Worm (Caenorhabditis elegans): ENCODE data around the gene R74.7.
A peak's percentile ranks its signal among the peaks of the same experiment; 100 is the strongest.

R74.7 gene

DNA sequence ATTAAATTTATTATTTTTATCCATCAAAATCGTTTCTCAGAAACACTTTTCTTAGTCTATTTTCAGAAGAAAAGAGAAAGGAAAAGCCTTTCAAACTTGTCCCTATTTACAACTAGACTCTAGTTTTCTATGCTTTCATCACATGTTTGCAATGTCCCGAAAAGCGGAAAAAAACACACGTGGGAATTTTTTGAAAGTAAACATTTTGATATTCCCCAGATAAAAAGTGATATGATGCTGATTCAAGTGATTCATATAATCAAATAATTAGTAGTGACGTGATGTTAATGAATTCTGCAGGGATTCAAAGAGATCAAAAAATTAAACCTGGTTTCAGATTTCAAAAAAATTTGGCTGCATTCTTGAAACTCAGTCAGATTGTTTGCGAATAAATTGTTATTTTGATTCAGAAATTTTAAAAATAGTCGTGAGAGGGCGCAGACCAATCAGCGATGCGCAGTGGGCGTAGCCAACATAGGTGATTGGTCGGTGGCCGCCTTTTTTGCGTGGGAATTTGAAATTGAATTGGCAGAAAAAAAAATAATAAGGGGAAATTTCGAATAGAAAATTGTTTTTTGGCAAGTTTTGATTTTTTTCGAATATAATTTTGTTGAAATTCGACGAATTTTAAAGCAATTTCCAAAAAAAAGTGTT, 30.5 kb downstream of the R74.7 start:
- 0 out of 2 replicates have a peak, but pooled peaks have one; percentile 39 for TF ChIP-seq nfyb-1 (GFP tag; IDR thresholded peaks at IDR 0.05)
- no peak for TF ChIP-seq lsl-1 (GFP tag; optimal IDR thresholded peaks at IDR 0.05)

DNA sequence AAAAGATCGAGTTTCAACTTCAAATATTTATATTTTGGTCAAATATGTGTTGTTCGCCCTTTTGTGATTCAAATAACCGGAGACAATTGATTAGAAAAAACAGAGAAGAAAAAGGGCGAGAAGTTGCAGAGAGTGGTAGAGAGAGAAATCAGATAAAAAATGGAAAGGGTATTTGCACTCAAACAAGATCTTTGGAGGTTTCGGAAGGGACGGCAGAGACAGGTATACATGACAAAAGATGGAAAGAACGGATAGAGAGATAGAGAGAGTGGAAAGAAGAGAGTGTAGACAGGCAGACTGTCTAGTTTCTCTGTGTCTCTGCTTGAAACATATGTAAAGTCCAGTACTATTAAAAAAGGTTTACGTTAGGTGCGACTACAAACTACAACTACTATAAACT, 31.9 kb downstream of the R74.7 start:
- TF ChIP-seq lin-40 (tag; optimal IDR thresholded peaks at IDR 0.05): peak; percentile 25
- TF ChIP-seq T26A5.8 (tag; optimal IDR thresholded peaks at IDR 0.05): no peak
- no peak for TF ChIP-seq ceh-58 (GFP tag; IDR thresholded peaks at IDR 0.05)
- TF ChIP-seq dox-1 (GFP tag; IDR thresholded peaks at IDR 0.05): no peak
- no peak for TF ChIP-seq lsl-1 (GFP tag; optimal IDR thresholded peaks at IDR 0.05)
- TF ChIP-seq akir-1 (GFP tag; optimal IDR thresholded peaks at IDR 0.05): no peak
- TF ChIP-seq lir-1 (GFP tag; conservative IDR thresholded peaks at IDR 0.05): no peak
- TF ChIP-seq hmg-1.2 (GFP tag; IDR thresholded peaks at IDR 0.05): peak; percentile 25; the same call in 1 of the 2 replicates

DNA sequence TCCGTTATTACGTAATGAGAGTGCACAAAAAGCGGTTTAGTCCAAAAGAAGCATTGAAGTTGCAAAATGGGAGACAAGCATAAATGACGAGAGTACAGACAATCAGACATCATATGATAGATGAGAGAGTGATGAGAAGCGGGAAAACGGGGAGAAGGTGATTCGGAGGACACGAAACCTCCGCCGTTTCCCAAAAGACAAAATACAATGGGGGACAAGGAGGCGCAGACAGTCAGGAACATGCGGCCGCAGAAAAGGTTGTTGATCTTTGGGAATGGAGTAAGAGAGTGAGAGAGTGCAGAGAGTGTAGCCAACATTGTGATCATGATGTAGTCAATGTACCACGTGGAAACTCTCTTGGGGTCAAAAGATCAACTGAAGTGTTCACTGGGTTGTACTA, 33.4 kb downstream of the R74.7 start:
- TF ChIP-seq ztf-26 (tag; optimal IDR thresholded peaks at IDR 0.05) (peak; percentile 87), F22D6.2 (tag; optimal IDR thresholded peaks at IDR 0.05) (peak; percentile 72), let-526 (GFP tag; IDR thresholded peaks at IDR 0.05) (peak; percentile 77), lir-1 (GFP tag; conservative IDR thresholded peaks at IDR 0.05) (no peak; the same call in 1 of the 2 replicates), F23B12.7 (tag; optimal IDR thresholded peaks at IDR 0.05; ENCODE audit: insufficient read depth) (peak; percentile 33), bed-2 (GFP tag; IDR thresholded peaks at IDR 0.05) (no peak), K12H6.12 (tag; optimal IDR thresholded peaks at IDR 0.05) (peak; percentile 88), lin-40 (tag; optimal IDR thresholded peaks at IDR 0.05) (peak; percentile 93), mcd-1 (GFP tag; IDR thresholded peaks at IDR 0.05) (peak; percentile 74), tbp1 (GFP tag; optimal IDR thresholded peaks at IDR 0.05) (peak; percentile 63), egl-44 (GFP tag; IDR thresholded peaks at IDR 0.05) (peak; percentile 72; the same call in 1 of the 2 replicates), ztf-6 (GFP tag; IDR thresholded peaks at IDR 0.05) (no peak), akir-1 (GFP tag; optimal IDR thresholded peaks at IDR 0.05) (peak; percentile 67), ceh-27 (GFP tag; optimal IDR thresholded peaks at IDR 0.05) (peak; percentile 79), C06A6.2 (GFP tag; conservative IDR thresholded peaks at IDR 0.05) (peak; percentile 86), mxl-1 (tag; optimal IDR thresholded peaks at IDR 0.05) (no peak), F37B4.10 (GFP tag; IDR thresholded peaks at IDR 0.05) (no peak), madf-6 (GFP tag; IDR thresholded peaks at IDR 0.05) (peak; percentile 42; the same call in 1 of the 2 replicates), pha-4 (tag; optimal IDR thresholded peaks at IDR 0.05) (peak; percentile 72), ceh-58 (GFP tag; IDR thresholded peaks at IDR 0.05) (no peak), hmg-20 (GFP tag; IDR thresholded peaks at IDR 0.05) (no peak), nhr-90 (tag; optimal IDR thresholded peaks at IDR 0.05) (peak; percentile 32), nfyb-1 (GFP tag; IDR thresholded peaks at IDR 0.05) (peak; percentile 86), gei-17 (GFP tag; optimal IDR thresholded peaks at IDR 0.05) (peak; percentile 38), sea-2 (GFP tag; IDR thresholded peaks at IDR 0.05) (no peak), nfya-2 (GFP tag; IDR thresholded peaks at IDR 0.05) (no peak), lsl-1 (GFP tag; optimal IDR thresholded peaks at IDR 0.05) (no peak), attf-6 (GFP tag; IDR thresholded peaks at IDR 0.05) (no peak), lin-26 (GFP tag; IDR thresholded peaks at IDR 0.05) (peak; percentile 57; the same call in 1 of the 2 replicates), tlf-1 (GFP tag; optimal IDR thresholded peaks at IDR 0.05) (peak; percentile 56), pbrm-1 (GFP tag; IDR thresholded peaks at IDR 0.05) (peak; percentile 71; the same call in 1 of the 2 replicates), let-607 (tag; optimal IDR thresholded peaks at IDR 0.05) (peak; percentile 72), chd-7 (tag; optimal IDR thresholded peaks at IDR 0.05) (peak; percentile 92), K11D2.4 (GFP tag; IDR thresholded peaks at IDR 0.05) (peak; percentile 85), F33H1.4 (GFP tag; IDR thresholded peaks at IDR 0.05) (no peak), rcor-1 (GFP tag; IDR thresholded peaks at IDR 0.05) (peak; percentile 53), unc-130 (GFP tag; optimal IDR thresholded peaks at IDR 0.05) (no peak), B0261.1 (tag; optimal IDR thresholded peaks at IDR 0.05) (no peak), unc-62 (GFP tag; optimal IDR thresholded peaks at IDR 0.05) (peak; percentile 50)

Measured in whole organism, young adult.